Worm (Caenorhabditis elegans): ENCODE measurements around the gene str-40.

The str-40 gene

DNA sequence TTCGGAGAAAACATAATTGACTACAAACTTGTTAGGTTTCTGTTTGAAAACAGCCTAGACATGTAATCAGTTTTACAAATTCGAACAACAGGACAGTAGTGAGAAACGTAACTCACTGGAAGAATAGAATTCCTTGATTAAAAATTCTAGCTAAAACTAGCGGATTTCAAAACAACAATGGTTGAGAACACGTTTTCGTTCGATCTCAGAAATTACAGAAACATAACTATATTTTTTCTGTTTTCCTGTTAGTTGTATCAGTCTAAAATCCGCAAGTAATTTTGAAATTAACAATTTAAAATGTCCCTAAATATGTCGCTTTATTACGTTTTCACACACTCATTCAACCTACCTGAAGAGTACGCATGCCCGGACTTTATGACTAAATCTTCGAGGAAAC is 17.3 kb upstream of the str-40 start, which contains the start of gene srt-8:
TSS of gene srt-8 (plus strand) at position 301 of the 400 bp plus-strand sequence.
- TF ChIP-seq fkh-2 (tag; optimal IDR thresholded peaks at IDR 0.05) (no peak), nhr-11 (tag; optimal IDR thresholded peaks at IDR 0.05) (no peak), sea-2 (GFP tag; optimal IDR thresholded peaks at IDR 0.05) (no peak), aly-2 (tag; optimal IDR thresholded peaks at IDR 0.05) (no peak), fos-1 (tag; optimal IDR thresholded peaks at IDR 0.05) (no peak), mdl-1 (tag; optimal IDR thresholded peaks at IDR 0.05) (no peak), ztf-11 (tag; optimal IDR thresholded peaks at IDR 0.05) (no peak), nhr-237 (tag; optimal IDR thresholded peaks at IDR 0.05) (no peak), daf-12 (tag; optimal IDR thresholded peaks at IDR 0.05) (no peak), nhr-43 (tag; optimal IDR thresholded peaks at IDR 0.05; ENCODE audit: poor library complexity, severe bottlenecking) (no peak), ceh-9 (tag; optimal IDR thresholded peaks at IDR 0.05) (no peak), nhr-28 (tag; optimal IDR thresholded peaks at IDR 0.05) (no peak), elt-2 (tag; optimal IDR thresholded peaks at IDR 0.05) (no peak), elt-1 (tag; optimal IDR thresholded peaks at IDR 0.05) (no peak), nhr-25 (tag; optimal IDR thresholded peaks at IDR 0.05) (no peak), ceh-28 (tag; optimal IDR thresholded peaks at IDR 0.05) (no peak), ZK546.5 (tag; optimal IDR thresholded peaks at IDR 0.05) (no peak), snpc-4 (tag; optimal IDR thresholded peaks at IDR 0.05) (no peak)

DNA sequence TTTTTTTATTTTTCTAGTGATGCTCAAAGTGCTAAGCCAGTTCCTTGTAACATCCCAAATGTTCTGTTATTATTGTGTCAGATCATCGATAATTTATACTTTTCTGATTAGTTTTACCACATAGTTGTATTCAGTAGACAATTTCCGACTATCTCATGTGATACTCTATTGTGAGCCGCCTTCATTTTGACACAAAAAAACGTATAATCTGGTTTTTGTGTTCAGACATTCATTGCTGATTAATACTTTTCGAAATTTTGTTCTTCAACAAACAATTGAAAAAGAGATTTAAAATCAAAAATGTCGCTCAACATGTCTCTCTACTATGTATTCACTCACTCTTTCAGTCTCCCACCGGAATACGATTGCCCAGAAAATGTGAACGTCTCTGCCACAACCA is 12.5 kb upstream of the str-40 start, which contains the start of gene srt-7:
TSS of gene srt-7 (plus strand) at position 301 of the 400 bp plus-strand sequence.
- TF ChIP-seq ceh-82 (tag; optimal IDR thresholded peaks at IDR 0.05) (no peak), fos-1 (tag; optimal IDR thresholded peaks at IDR 0.05) (no peak), lin-15B (tag; optimal IDR thresholded peaks at IDR 0.05) (no peak), mml-1 (tag; optimal IDR thresholded peaks at IDR 0.05) (no peak)

DNA sequence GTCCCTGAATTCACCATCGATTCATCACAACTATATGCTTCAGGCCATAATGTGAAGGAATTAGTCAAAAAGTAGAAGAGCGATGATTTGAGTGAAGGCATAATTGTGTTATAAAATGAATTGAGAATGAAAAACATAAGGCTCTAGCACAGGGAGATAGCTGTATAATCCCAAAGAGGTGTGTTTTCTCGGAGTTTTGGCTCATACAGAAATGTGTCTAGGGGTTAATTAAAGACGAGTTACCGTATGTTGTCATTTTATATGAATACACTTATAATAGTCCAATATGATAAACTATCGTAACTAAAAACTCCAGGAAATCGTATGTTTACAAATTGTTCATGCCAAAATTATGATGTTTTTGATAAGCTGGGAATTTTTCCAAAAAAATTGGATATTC is 11.8 kb upstream of the str-40 start, which contains the start of gene srt-5:
TSS of gene srt-5 (minus strand) at position 101 of the 400 bp plus-strand sequence.
- TF ChIP-seq unc-39 (tag; optimal IDR thresholded peaks at IDR 0.05) (no peak), elt-3 (tag; optimal IDR thresholded peaks at IDR 0.05) (no peak), nhr-23 (tag; optimal IDR thresholded peaks at IDR 0.05) (no peak), skn-1 (tag; optimal IDR thresholded peaks at IDR 0.05) (no peak), pqm-1 (tag; optimal IDR thresholded peaks at IDR 0.05) (no peak), aly-2 (tag; optimal IDR thresholded peaks at IDR 0.05) (no peak), fos-1 (tag; optimal IDR thresholded peaks at IDR 0.05) (no peak), sea-2 (GFP tag; optimal IDR thresholded peaks at IDR 0.05) (no peak), ama-1 (optimal IDR thresholded peaks at IDR 0.05) (no peak), nhr-25 (tag; optimal IDR thresholded peaks at IDR 0.05) (no peak), egl-5 (tag; optimal IDR thresholded peaks at IDR 0.05) (no peak), daf-12 (tag; optimal IDR thresholded peaks at IDR 0.05) (no peak), nhr-67 (tag; optimal IDR thresholded peaks at IDR 0.05) (no peak), nhr-237 (tag; optimal IDR thresholded peaks at IDR 0.05) (no peak), fkh-10 (GFP tag; optimal IDR thresholded peaks at IDR 0.05) (no peak)

DNA sequence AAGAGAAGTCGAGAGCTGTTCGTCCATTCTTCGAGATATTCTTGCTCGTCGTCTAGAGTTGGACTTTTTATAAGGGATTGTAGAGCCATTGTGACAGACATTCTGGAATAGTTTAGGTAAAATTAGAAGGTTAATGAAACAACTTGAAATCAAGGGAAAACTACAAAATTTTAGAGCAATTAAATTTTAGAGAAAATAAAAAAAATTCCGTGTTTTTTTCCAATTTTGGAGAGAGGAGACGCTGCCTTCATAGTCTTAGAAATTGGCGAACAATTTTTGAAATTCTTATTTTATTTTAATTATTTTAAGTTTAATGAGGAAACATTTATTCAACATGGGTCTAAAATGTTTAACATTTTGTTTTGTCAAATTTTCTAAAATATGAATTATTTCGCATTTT is 2.5 kb upstream of the str-40 start, which contains the start of gene C50H11.13:
TSS of gene C50H11.13 (minus strand) at position 101 of the 400 bp plus-strand sequence.
- no peak for TF ChIP-seq elt-1 (tag; optimal IDR thresholded peaks at IDR 0.05)

DNA sequence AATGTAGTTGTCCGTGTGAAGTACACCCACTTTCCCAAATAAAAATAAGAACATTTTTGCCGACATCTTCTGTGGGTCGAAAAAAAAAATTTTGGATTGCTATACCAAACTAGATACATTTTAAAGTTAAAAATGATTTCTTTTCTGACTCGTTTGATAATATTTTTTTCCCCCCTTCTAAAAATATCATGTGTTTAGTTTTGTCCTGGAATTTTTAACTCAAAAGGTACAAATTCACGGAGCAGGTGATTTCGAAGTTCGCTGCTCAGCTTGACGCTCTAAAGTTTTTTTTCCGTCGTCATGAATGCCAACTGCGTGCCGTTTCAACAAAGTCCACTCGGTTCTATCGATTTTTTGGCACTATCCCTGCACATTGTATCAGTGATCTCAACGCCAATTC is 3.1 kb downstream of the str-40 start, which contains the start of gene srh-185:
TSS of gene srh-185 (plus strand) at position 301 of the 400 bp plus-strand sequence.
- TF ChIP-seq fkh-10 (GFP tag; optimal IDR thresholded peaks at IDR 0.05) (no peak), sea-2 (GFP tag; optimal IDR thresholded peaks at IDR 0.05) (no peak), eor-1 (tag; optimal IDR thresholded peaks at IDR 0.05) (no peak), hmg-11 (tag; optimal IDR thresholded peaks at IDR 0.05) (no peak), aly-2 (tag; optimal IDR thresholded peaks at IDR 0.05) (no peak), elt-1 (tag; optimal IDR thresholded peaks at IDR 0.05) (no peak), elt-3 (tag; optimal IDR thresholded peaks at IDR 0.05) (no peak), nfya-1 (tag; optimal IDR thresholded peaks at IDR 0.05; ENCODE audit: insufficient read depth) (no peak), ceh-82 (tag; optimal IDR thresholded peaks at IDR 0.05) (no peak), lin-15B (tag; optimal IDR thresholded peaks at IDR 0.05) (no peak), jun-1 (tag; optimal IDR thresholded peaks at IDR 0.05) (no peak), nhr-67 (tag; optimal IDR thresholded peaks at IDR 0.05) (no peak), daf-12 (tag; optimal IDR thresholded peaks at IDR 0.05) (no peak), lin-39 (tag; optimal IDR thresholded peaks at IDR 0.05) (no peak), fos-1 (tag; optimal IDR thresholded peaks at IDR 0.05) (no peak)

All from whole organism, L3 larva.